Worm (Caenorhabditis elegans) whole organism, midembryonic: ENCODE measurements around the gene fbxb-108.

Experiments used
- T22C8.4 ChIP-seq: fragments of 200-800 bp; sonication (Bioruptor generic); IDR thresholded peaks from 2 replicates; pipeline ENCODE4 v1.3.6; 2022; ENCODE audit warnings: missing genetic modification characterization, missing compliant biosample characterization
- cog-1 ChIP-seq: sonication (generic microtip); optimal IDR thresholded peaks from 2 replicates; lab custom pipeline; 2016; ENCODE audit warnings: missing genetic modification characterization, missing compliant biosample characterization
- flt-1 ChIP-seq: fragments of 200-800 bp; sonication (Bioruptor generic); IDR thresholded peaks from 2 replicates; pipeline ENCODE4 v1.3.6; 2022; ENCODE audit warnings: missing genetic modification characterization, missing compliant biosample characterization
- klf-2 ChIP-seq: fragments of 200-800 bp; sonication (Bioruptor generic); conservative IDR thresholded peaks from 2 replicates; pipeline ENCODE4 v1.3.6; 2022; ENCODE audit warnings: missing genetic modification reagents, missing genetic modification characterization, missing compliant biosample characterization
- med-1 ChIP-seq: sonication (generic microtip); optimal IDR thresholded peaks from 2 replicates; lab custom pipeline; 2017; ENCODE audit warnings: missing genetic modification characterization, mild to moderate bottlenecking, missing compliant biosample characterization, antibody characterized with exemption, missing genetic modification reagents; ENCODE audit not compliant: insufficient read depth
- ref-1 ChIP-seq: fragments of 200-800 bp; sonication (Bioruptor generic); conservative IDR thresholded peaks from 2 replicates; pipeline ENCODE4 v1.3.6; 2022; ENCODE audit warnings: missing genetic modification reagents, missing genetic modification characterization, missing compliant biosample characterization
- tab-1 ChIP-seq: fragments of 200-800 bp; sonication (Bioruptor generic); IDR thresholded peaks from 2 replicates; pipeline ENCODE4 v1.3.6; 2022; ENCODE audit warnings: missing genetic modification characterization, missing compliant biosample characterization
- ztf-23 ChIP-seq: fragments of 200-800 bp; sonication (Bioruptor generic); IDR thresholded peaks from 2 replicates; pipeline ENCODE4 v1.3.6; 2022; ENCODE audit warnings: missing genetic modification reagents, missing genetic modification characterization, missing compliant biosample characterization
- ztf-29 ChIP-seq: fragments of 200-800 bp; sonication (Bioruptor generic); IDR thresholded peaks from 2 replicates; pipeline ENCODE4 v1.3.6; 2022; ENCODE audit warnings: missing genetic modification reagents, missing genetic modification characterization, missing compliant biosample characterization

Gene fbxb-108

ce11 chrII:2735644-2736043, 29.1 kb upstream of the fbxb-108 start:
- TF ChIP-seq T22C8.4 (GFP tag; lab: Robert Waterston, UW), result no peak
- TF ChIP-seq klf-2 (GFP tag; lab: Robert Waterston, UW), result no peak
- no peak for TF ChIP-seq ztf-29 (GFP tag; lab: Robert Waterston, UW)
- no peak for TF ChIP-seq med-1 (GFP tag; lab: Kevin White, UChicago)
- TF ChIP-seq flt-1 (GFP tag; lab: Robert Waterston, UW), result no peak
- TF ChIP-seq ref-1, result no peak
- no peak for TF ChIP-seq tab-1 (GFP tag; lab: Robert Waterston, UW)
- TF ChIP-seq ztf-23, result no peak
- TF ChIP-seq cog-1 (tag; lab: Kevin White, UChicago), result no peak

ce11 chrII:2736156-2736728, 28.5 kb upstream of the fbxb-108 start, which contains the start of gene T05A8.8:
T05A8.8 (plus strand) TSS chrII:2736678.
- TF ChIP-seq ztf-23 (no peak), med-1 (GFP tag; lab: Kevin White, UChicago) (no peak), ref-1 (no peak), flt-1 (GFP tag; lab: Robert Waterston, UW) (no peak), klf-2 (GFP tag; lab: Robert Waterston, UW) (no peak), tab-1 (GFP tag; lab: Robert Waterston, UW) (no peak), T22C8.4 (GFP tag; lab: Robert Waterston, UW) (no peak), ztf-29 (GFP tag; lab: Robert Waterston, UW) (no peak), cog-1 (tag; lab: Kevin White, UChicago) (no peak)

ce11 chrII:2736938-2737337, 27.8 kb upstream of the fbxb-108 start:
- no peak for TF ChIP-seq ref-1
- no peak for TF ChIP-seq ztf-29 (GFP tag; lab: Robert Waterston, UW)
- TF ChIP-seq tab-1 (GFP tag; lab: Robert Waterston, UW), result 0 out of 2 replicates have a peak, but pooled peaks have one; percentile 16

ce11 chrII:2739619-2740018, 25.1 kb upstream of the fbxb-108 start, which contains the start of gene T05A8.6:
T05A8.6 (minus strand) TSS chrII:2739719.
- no peak for TF ChIP-seq cog-1 (tag; lab: Kevin White, UChicago)
- TF ChIP-seq klf-2 (GFP tag; lab: Robert Waterston, UW), result no peak
- no peak for TF ChIP-seq ztf-29 (GFP tag; lab: Robert Waterston, UW)
- TF ChIP-seq med-1 (GFP tag; lab: Kevin White, UChicago), result no peak
- no peak for TF ChIP-seq ztf-23
- TF ChIP-seq T22C8.4 (GFP tag; lab: Robert Waterston, UW), result no peak
- TF ChIP-seq tab-1 (GFP tag; lab: Robert Waterston, UW), result no peak
- TF ChIP-seq flt-1 (GFP tag; lab: Robert Waterston, UW), result no peak
- TF ChIP-seq ref-1, result no peak

ce11 chrII:2741405-2741804, 23.4 kb upstream of the fbxb-108 start:
- no peak for TF ChIP-seq klf-2 (GFP tag; lab: Robert Waterston, UW)
- TF ChIP-seq ztf-29 (GFP tag; lab: Robert Waterston, UW), result no peak
- no peak for TF ChIP-seq cog-1 (tag; lab: Kevin White, UChicago)
- TF ChIP-seq flt-1 (GFP tag; lab: Robert Waterston, UW), result no peak
- no peak for TF ChIP-seq med-1 (GFP tag; lab: Kevin White, UChicago)
- no peak for TF ChIP-seq ref-1
- no peak for TF ChIP-seq ztf-23
- no peak for TF ChIP-seq tab-1 (GFP tag; lab: Robert Waterston, UW)
- no peak for TF ChIP-seq T22C8.4 (GFP tag; lab: Robert Waterston, UW)

- TF ChIP-seq tab-1 (GFP tag; lab: Robert Waterston, UW), result no peak
- TF ChIP-seq flt-1 (GFP tag; lab: Robert Waterston, UW), result no peak
- TF ChIP-seq ztf-29 (GFP tag; lab: Robert Waterston, UW), result no peak
- TF ChIP-seq ref-1, result no peak
- TF ChIP-seq med-1 (GFP tag; lab: Kevin White, UChicago), result no peak
- TF ChIP-seq klf-2 (GFP tag; lab: Robert Waterston, UW), result no peak
- TF ChIP-seq T22C8.4 (GFP tag; lab: Robert Waterston, UW), result no peak
- TF ChIP-seq cog-1 (tag; lab: Kevin White, UChicago), result no peak
- TF ChIP-seq ztf-23, result no peak
Measured at ce11 chrII:2742251-2742650, 22.5 kb upstream of the fbxb-108 start, which contains the start of gene T05A8.7. T05A8.7 (minus strand) TSS chrII:2742351.

ce11 chrII:2747956-2748621, 16.7 kb upstream of the fbxb-108 start:
- TF ChIP-seq tab-1 (GFP tag; lab: Robert Waterston, UW) (no peak), med-1 (GFP tag; lab: Kevin White, UChicago) (no peak), cog-1 (tag; lab: Kevin White, UChicago) (no peak)

ce11 chrII:2749595-2750048, 15.1 kb upstream of the fbxb-108 start, which contains the start of gene F29A7.4:
F29A7.4 (plus strand) TSS chrII:2749998.
- TF ChIP-seq ztf-23 (no peak), tab-1 (GFP tag; lab: Robert Waterston, UW) (no peak), klf-2 (GFP tag; lab: Robert Waterston, UW) (no peak), cog-1 (tag; lab: Kevin White, UChicago) (no peak), ztf-29 (GFP tag; lab: Robert Waterston, UW) (no peak)

- no peak for TF ChIP-seq cog-1 (tag; lab: Kevin White, UChicago)
Measured at ce11 chrII:2751278-2751677, 13.5 kb upstream of the fbxb-108 start.

ce11 chrII:2752536-2752935, 12.2 kb upstream of the fbxb-108 start, which contains the start of gene F29A7.6:
F29A7.6 (minus strand) TSS chrII:2752611.
- peak; percentile 72; the same call in 1 of the 2 replicates for TF ChIP-seq ztf-23
- TF ChIP-seq klf-2 (GFP tag; lab: Robert Waterston, UW), result no peak
- no peak for TF ChIP-seq tab-1 (GFP tag; lab: Robert Waterston, UW)
- no peak for TF ChIP-seq ztf-29 (GFP tag; lab: Robert Waterston, UW)
- TF ChIP-seq T22C8.4 (GFP tag; lab: Robert Waterston, UW), result no peak
- TF ChIP-seq flt-1 (GFP tag; lab: Robert Waterston, UW), result peak; percentile 65
- peak; percentile 20 for TF ChIP-seq cog-1 (tag; lab: Kevin White, UChicago)
- no peak for TF ChIP-seq med-1 (GFP tag; lab: Kevin White, UChicago)
- no peak for TF ChIP-seq ref-1
